Worm (Caenorhabditis elegans) whole organism, L2 larva: Measurements from ENCODE around the gene szy-20.
A peak's percentile ranks its signal among the peaks of the same experiment; 100 is the strongest.

Source experiments
- C34F6.9 ChIP-seq: fragments of 150-350 bp; optimal IDR thresholded peaks from 2 replicates; lab custom pipeline; 2014; ENCODE audit warnings: missing biosample characterization, missing genetic modification characterization
- F13H6.1 ChIP-seq: sonication (generic microtip); optimal IDR thresholded peaks from 2 replicates; lab custom pipeline; 2016; ENCODE audit warnings: missing genetic modification characterization, missing compliant biosample characterization
- Y55F3AM.14 ChIP-seq: fragments of 200-800 bp; sonication (Bioruptor generic); optimal IDR thresholded peaks from 2 replicates; lab custom pipeline; 2018; ENCODE audit warnings: mild to moderate bottlenecking, missing genetic modification characterization, missing compliant biosample characterization
- ZK546.5 ChIP-seq: sonication (generic microtip); optimal IDR thresholded peaks from 2 replicates; lab custom pipeline; 2017; ENCODE audit warnings: missing biosample characterization, missing genetic modification characterization
- alr-1 ChIP-seq: fragments of 150-350 bp; optimal IDR thresholded peaks from 2 replicates; lab custom pipeline; 2014; ENCODE audit warnings: missing biosample characterization, missing genetic modification characterization
- aly-2 ChIP-seq: fragments of 150-350 bp; optimal IDR thresholded peaks from 2 replicates; lab custom pipeline; 2014; ENCODE audit warnings: missing biosample characterization, missing genetic modification characterization
- ama-1 ChIP-seq: fragments of 150-350 bp; optimal IDR thresholded peaks from 2 replicates; lab custom pipeline; 2018; ENCODE audit warnings: inconsistent platforms
- blmp-1 ChIP-seq: sonication (generic microtip); optimal IDR thresholded peaks from 2 replicates; lab custom pipeline; 2017; ENCODE audit warnings: missing genetic modification characterization, mild to moderate bottlenecking, missing compliant biosample characterization, antibody characterized with exemption, moderate library complexity; ENCODE audit not compliant: insufficient read depth
- crh-2 ChIP-seq: sonication (generic microtip); optimal IDR thresholded peaks from 2 replicates; lab custom pipeline; 2017; ENCODE audit warnings: missing biosample characterization, missing genetic modification characterization
- dmd-4 ChIP-seq: sonication (generic microtip); optimal IDR thresholded peaks from 2 replicates; lab custom pipeline; 2017; ENCODE audit warnings: missing biosample characterization, missing genetic modification characterization
- elt-1 ChIP-seq: fragments of 150-350 bp; optimal IDR thresholded peaks from 2 replicates; lab custom pipeline; 2014; ENCODE audit warnings: missing biosample characterization, missing genetic modification characterization
- elt-3 ChIP-seq: sonication (generic microtip); optimal IDR thresholded peaks from 2 replicates; lab custom pipeline; 2017; ENCODE audit warnings: missing biosample characterization, missing genetic modification characterization
- fos-1 ChIP-seq: fragments of 150-350 bp; optimal IDR thresholded peaks from 2 replicates; lab custom pipeline; 2014; ENCODE audit warnings: missing biosample characterization, missing genetic modification characterization
- gmeb-1 ChIP-seq: fragments of 150-350 bp; optimal IDR thresholded peaks from 2 replicates; lab custom pipeline; 2014; ENCODE audit warnings: missing biosample characterization, missing genetic modification characterization
- lin-13 ChIP-seq: fragments of 150-350 bp; optimal IDR thresholded peaks from 2 replicates; lab custom pipeline; 2014; ENCODE audit warnings: missing biosample characterization, missing genetic modification reagents, missing genetic modification characterization
- lin-39 ChIP-seq: fragments of 150-350 bp; optimal IDR thresholded peaks from 2 replicates; lab custom pipeline; 2014; ENCODE audit warnings: missing biosample characterization, missing genetic modification reagents, missing genetic modification characterization
- lsy-2 ChIP-seq, 2 experiments: fragments of 150-350 bp in 1 of 2; sonication (generic microtip) in 1 of 2; optimal IDR thresholded peaks; 2 replicates each; lab custom pipeline; 2014 to 2017; ENCODE audit warnings: missing biosample characterization in 2 of 2, missing genetic modification characterization in 2 of 2
- mab-5 ChIP-seq: fragments of 150-350 bp; optimal IDR thresholded peaks from 2 replicates; lab custom pipeline; 2014; ENCODE audit warnings: missing biosample characterization, missing genetic modification characterization
- mbf-1 ChIP-seq: sonication (generic microtip); optimal IDR thresholded peaks from 2 replicates; lab custom pipeline; 2017; ENCODE audit warnings: missing biosample characterization, missing genetic modification characterization
- mdl-1 ChIP-seq, 2 experiments: fragments of 150-350 bp in 1 of 2; sonication (generic microtip) in 1 of 2; optimal IDR thresholded peaks; 2 replicates each; lab custom pipeline; 2017; ENCODE audit warnings: missing biosample characterization in 2 of 2, missing genetic modification characterization in 2 of 2
- nhr-10 ChIP-seq: sonication (generic microtip); optimal IDR thresholded peaks from 2 replicates; lab custom pipeline; 2017; ENCODE audit warnings: missing biosample characterization, missing genetic modification characterization
- nhr-11 ChIP-seq: fragments of 150-350 bp; optimal IDR thresholded peaks from 2 replicates; lab custom pipeline; 2014; ENCODE audit warnings: missing biosample characterization, missing genetic modification characterization
- nhr-12 ChIP-seq: fragments of 150-350 bp; optimal IDR thresholded peaks from 2 replicates; lab custom pipeline; 2014; ENCODE audit warnings: missing biosample characterization, missing genetic modification characterization
- nhr-129 ChIP-seq: fragments of 150-350 bp; optimal IDR thresholded peaks from 2 replicates; lab custom pipeline; 2014; ENCODE audit warnings: missing biosample characterization, missing genetic modification characterization
- nhr-21 ChIP-seq: fragments of 150-350 bp; optimal IDR thresholded peaks from 2 replicates; lab custom pipeline; 2014; ENCODE audit warnings: missing biosample characterization, missing genetic modification characterization
- nhr-23 ChIP-seq: fragments of 150-350 bp; optimal IDR thresholded peaks from 2 replicates; lab custom pipeline; 2014; ENCODE audit warnings: missing biosample characterization, missing genetic modification reagents, missing genetic modification characterization
- nhr-237 ChIP-seq: fragments of 150-350 bp; optimal IDR thresholded peaks from 2 replicates; lab custom pipeline; 2014; ENCODE audit warnings: missing biosample characterization, missing genetic modification characterization
- nhr-6 ChIP-seq: fragments of 150-350 bp; optimal IDR thresholded peaks from 2 replicates; lab custom pipeline; 2014; ENCODE audit warnings: missing biosample characterization, missing genetic modification characterization
- nhr-77 ChIP-seq: fragments of 150-350 bp; optimal IDR thresholded peaks from 2 replicates; lab custom pipeline; 2014; ENCODE audit warnings: missing biosample characterization, missing genetic modification characterization
- peb-1 ChIP-seq: fragments of 150-350 bp; optimal IDR thresholded peaks from 2 replicates; lab custom pipeline; 2014; ENCODE audit warnings: missing biosample characterization, missing genetic modification characterization
- sem-4 ChIP-seq: fragments of 150-350 bp; optimal IDR thresholded peaks from 2 replicates; lab custom pipeline; 2014; ENCODE audit warnings: missing biosample characterization, missing genetic modification reagents, missing genetic modification characterization
- skn-1 ChIP-seq: sonication (generic microtip); optimal IDR thresholded peaks from 2 replicates; lab custom pipeline; 2017; ENCODE audit warnings: missing biosample characterization, missing genetic modification characterization
- sma-3 ChIP-seq: sonication (generic microtip); optimal IDR thresholded peaks from 2 replicates; lab custom pipeline; 2016; ENCODE audit warnings: missing genetic modification reagents, missing genetic modification characterization, missing compliant biosample characterization
- sma-9 ChIP-seq, 2 experiments: fragments of 150-350 bp in 1 of 2; sonication (generic microtip) in 1 of 2; optimal IDR thresholded peaks; 2 replicates each; lab custom pipeline; 2014 to 2016; ENCODE audit warnings: missing genetic modification characterization in 2 of 2, mild to moderate bottlenecking in 1 of 2, missing biosample characterization in 1 of 2, missing compliant biosample characterization in 1 of 2, missing genetic modification reagents in 1 of 2, moderate library complexity in 1 of 2
- snpc-4 ChIP-seq: fragments of 150-350 bp; optimal IDR thresholded peaks from 2 replicates; lab custom pipeline; 2014; ENCODE audit warnings: missing biosample characterization, missing genetic modification characterization
- unc-55 ChIP-seq: fragments of 150-350 bp; sonication (generic microtip); optimal IDR thresholded peaks from 3 replicates; lab custom pipeline; 2014; ENCODE audit warnings: missing biosample characterization, missing genetic modification reagents, missing genetic modification characterization
- unc-62 ChIP-seq: fragments of 150-350 bp; optimal IDR thresholded peaks from 2 replicates; lab custom pipeline; 2014; ENCODE audit warnings: missing biosample characterization, missing genetic modification reagents, missing genetic modification characterization
- ztf-1 ChIP-seq: fragments of 200-800 bp; sonication (Bioruptor generic); conservative IDR thresholded peaks from 2 replicates; pipeline ENCODE4 v1.3.6; 2022; ENCODE audit warnings: missing genetic modification characterization, missing compliant biosample characterization
- ztf-11 ChIP-seq: sonication (generic microtip); optimal IDR thresholded peaks from 2 replicates; lab custom pipeline; 2017; ENCODE audit warnings: missing biosample characterization, missing genetic modification characterization
- ztf-4 ChIP-seq: fragments of 150-350 bp; optimal IDR thresholded peaks from 2 replicates; lab custom pipeline; 2014; ENCODE audit warnings: missing biosample characterization, missing genetic modification characterization

Gene szy-20

DNA sequence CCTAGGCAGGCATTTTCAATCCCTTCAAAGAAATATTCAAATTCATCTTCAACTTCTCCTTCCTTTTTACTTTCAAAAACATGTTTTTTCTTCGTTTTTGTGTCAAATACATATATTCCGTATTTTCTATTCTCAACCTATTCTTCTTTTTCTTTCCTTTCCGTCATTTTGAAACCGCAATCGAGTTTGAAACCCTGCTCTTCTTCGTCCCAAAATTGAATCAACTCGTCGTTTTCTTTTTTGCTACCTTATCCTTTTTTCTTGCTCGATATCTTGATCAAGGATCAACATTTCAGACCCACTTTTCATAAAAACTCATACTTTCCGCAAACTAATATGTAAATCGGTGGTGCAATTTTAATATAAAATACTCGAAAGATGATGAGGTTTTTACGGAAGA is 24.0 kb downstream of the szy-20 start:
- TF ChIP-seq lin-13 (GFP tag; lab: Kevin White, UChicago), result no peak
- no peak for TF ChIP-seq nhr-11 (tag; lab: Kevin White, UChicago)
- TF ChIP-seq ztf-11, result no peak
- TF ChIP-seq blmp-1, result no peak
- no peak for TF ChIP-seq crh-2 (tag; lab: Kevin White, UChicago)
- no peak for TF ChIP-seq ZK546.5 (tag; lab: Kevin White, UChicago)
- no peak for TF ChIP-seq sma-9 (GFP tag; optimal IDR thresholded peaks at IDR 0.05; lab: Kevin White, UChicago)
- no peak for TF ChIP-seq sma-9 (tag; optimal IDR thresholded peaks at IDR 0.05; lab: Kevin White, UChicago)
- no peak for TF ChIP-seq nhr-10
- no peak for TF ChIP-seq peb-1 (tag; lab: Kevin White, UChicago)
- no peak for TF ChIP-seq Y55F3AM.14 (GFP tag; lab: Kevin White, UChicago)

- peak; percentile 54 for TF ChIP-seq unc-55 (GFP tag; lab: Kevin White, UChicago)
- TF ChIP-seq crh-2 (tag; lab: Kevin White, UChicago), result peak; percentile 2
- peak; percentile 70 for TF ChIP-seq gmeb-1
- TF ChIP-seq lsy-2 (tag; optimal IDR thresholded peaks at IDR 0.05; lab: Kevin White, UChicago), result peak in 1 of 2 experiments; percentile 62
- no peak for TF ChIP-seq nhr-6 (tag; lab: Kevin White, UChicago)
- peak; percentile 51 for TF ChIP-seq C34F6.9
- TF ChIP-seq, all 48 proteins: peak for 5
These were observed 28.7 kb downstream of the szy-20 start, which contains the start of the genes set-17 and T21B10.4 for ce11 chrII:8940362-8940940. TSS of gene set-17 (minus strand) at chrII:8940488. TSS of gene T21B10.4 (plus strand) at chrII:8940894.

DNA sequence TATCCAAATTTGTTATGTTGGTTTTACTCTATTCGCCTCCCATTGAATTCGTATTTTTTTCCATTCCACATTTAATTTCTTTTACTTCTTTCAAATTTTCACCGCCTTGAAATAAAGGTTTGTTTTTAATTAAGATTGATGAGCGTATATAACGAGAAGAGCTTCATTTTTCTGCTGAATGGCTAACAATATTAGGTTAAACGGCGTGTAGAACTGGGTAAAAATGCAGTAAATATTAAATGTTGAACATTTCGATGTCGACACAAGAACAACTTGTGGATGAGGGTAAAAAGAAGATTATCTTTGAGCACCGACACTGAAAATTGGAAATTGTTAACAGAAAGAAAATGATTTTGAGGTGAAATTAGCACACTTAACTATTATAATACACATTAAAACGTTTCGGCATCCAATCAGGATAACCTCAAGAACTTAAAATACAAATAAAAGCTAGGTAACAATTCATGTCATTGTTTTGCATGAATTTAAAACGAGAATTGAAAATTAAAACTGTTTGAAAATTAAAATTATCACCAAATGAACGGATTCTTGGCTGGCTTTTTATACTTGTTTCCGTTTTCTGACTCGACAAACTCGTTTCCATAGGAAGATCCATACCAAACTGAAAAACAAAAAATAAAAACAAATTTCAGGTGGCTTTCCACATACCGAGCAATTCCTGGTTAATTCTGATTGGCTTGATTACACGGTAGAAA is 30.1 kb downstream of the szy-20 start:
- TF ChIP-seq snpc-4 (tag; lab: Kevin White, UChicago) (no peak), Y55F3AM.14 (GFP tag; lab: Kevin White, UChicago) (no peak), fos-1 (tag; lab: Kevin White, UChicago) (no peak), skn-1 (no peak), sma-3 (GFP tag; lab: Kevin White, UChicago) (no peak), alr-1 (tag; lab: Kevin White, UChicago) (no peak), aly-2 (tag; lab: Kevin White, UChicago) (no peak), nhr-237 (tag; lab: Kevin White, UChicago) (no peak), lsy-2 (tag; optimal IDR thresholded peaks at IDR 0.05; lab: Kevin White, UChicago) (no peak), elt-3 (tag; lab: Kevin White, UChicago) (no peak), ztf-4 (tag; lab: Kevin White, UChicago) (no peak)
- TF ChIP-seq, all 48 proteins: peak for 0

DNA sequence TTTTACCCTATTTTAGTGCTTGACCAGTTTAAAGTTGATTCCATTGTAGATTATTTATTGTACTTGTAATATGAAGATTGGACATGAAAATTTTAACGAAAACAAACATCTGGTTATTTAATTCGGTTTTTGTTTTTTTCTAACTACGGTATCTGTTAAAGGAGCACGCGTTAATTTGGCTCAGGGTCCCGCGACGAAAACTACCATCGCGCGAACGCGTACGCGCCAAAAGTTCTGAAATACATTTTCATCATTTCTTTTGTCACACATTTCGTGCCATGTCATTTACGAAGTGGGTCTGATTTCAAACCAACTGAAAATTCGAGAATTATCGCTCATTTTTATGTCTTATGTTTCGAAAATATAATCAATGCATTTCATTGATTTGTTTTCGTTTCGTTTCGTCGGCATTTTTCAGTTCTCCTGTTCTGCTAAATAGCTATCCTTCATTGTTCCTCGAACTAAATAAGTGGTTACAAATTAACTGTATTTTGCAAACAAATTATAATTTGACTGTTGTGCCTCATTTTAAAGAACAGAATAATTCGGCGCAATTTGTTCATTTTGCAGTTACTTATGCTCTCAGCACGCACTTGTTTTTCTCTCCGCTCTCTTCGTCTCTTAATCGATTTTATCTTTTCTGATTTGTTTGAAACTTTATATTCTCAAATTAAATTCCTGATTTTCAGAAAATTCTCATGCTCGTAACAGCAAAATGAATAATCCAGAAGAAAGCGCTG is 35.3 kb downstream of the szy-20 start, which contains the start of gene T21B10.3:
TSS of gene T21B10.3 (plus strand) at position 690 of the 740 bp plus-strand sequence.
- no peak for TF ChIP-seq unc-62 (GFP tag; lab: Kevin White, UChicago)
- no peak for TF ChIP-seq dmd-4 (tag; lab: Kevin White, UChicago)
- TF ChIP-seq mab-5 (tag; lab: Kevin White, UChicago), result no peak
- TF ChIP-seq sma-3 (GFP tag; lab: Kevin White, UChicago), result peak; percentile 10
- no peak for TF ChIP-seq nhr-23 (tag; lab: Kevin White, UChicago)
- TF ChIP-seq gmeb-1, result no peak
- no peak for TF ChIP-seq nhr-6 (tag; lab: Kevin White, UChicago)
- no peak for TF ChIP-seq mdl-1 (tag; optimal IDR thresholded peaks at IDR 0.05; lab: Kevin White, UChicago)
- peak; percentile 67 for TF ChIP-seq lin-13 (GFP tag; lab: Kevin White, UChicago)
- no peak for TF ChIP-seq ZK546.5 (tag; lab: Kevin White, UChicago)
- no peak for TF ChIP-seq blmp-1
- TF ChIP-seq ztf-1, result no peak
- TF ChIP-seq aly-2 (tag; lab: Kevin White, UChicago), result no peak
- TF ChIP-seq elt-3 (tag; lab: Kevin White, UChicago), result no peak
- peak; percentile 5 for TF ChIP-seq unc-55 (GFP tag; lab: Kevin White, UChicago)
- no peak for TF ChIP-seq nhr-11 (tag; lab: Kevin White, UChicago)
- no peak for TF ChIP-seq ztf-11
- TF ChIP-seq sem-4 (tag; lab: Kevin White, UChicago), result no peak
- TF ChIP-seq nhr-21 (tag; lab: Kevin White, UChicago), result peak; percentile 38
- TF ChIP-seq nhr-12 (tag; lab: Kevin White, UChicago), result no peak
- TF ChIP-seq elt-1 (tag; lab: Kevin White, UChicago), result no peak
- TF ChIP-seq C34F6.9, result peak; percentile 10
- TF ChIP-seq sma-9 (GFP tag; optimal IDR thresholded peaks at IDR 0.05; lab: Kevin White, UChicago), result peak; percentile 56
- TF ChIP-seq sma-9 (tag; optimal IDR thresholded peaks at IDR 0.05; lab: Kevin White, UChicago), result no peak
- no peak for TF ChIP-seq peb-1 (tag; lab: Kevin White, UChicago)
- peak; percentile 12 for TF ChIP-seq crh-2 (tag; lab: Kevin White, UChicago)
- TF ChIP-seq lsy-2 (tag; optimal IDR thresholded peaks at IDR 0.05; lab: Kevin White, UChicago), result peak in 1 of 2 experiments; percentile 57
- peak; percentile 42 for TF ChIP-seq ama-1 (lab: Kevin White, UChicago)
- TF ChIP-seq lin-39, result no peak
- TF ChIP-seq ztf-4 (tag; lab: Kevin White, UChicago), result peak; percentile 61
- TF ChIP-seq mbf-1 (tag; lab: Kevin White, UChicago), result no peak
- TF ChIP-seq nhr-77 (tag; lab: Kevin White, UChicago), result no peak
- no peak for TF ChIP-seq nhr-129
- peak; percentile 12 for TF ChIP-seq F13H6.1
- no peak for TF ChIP-seq fos-1 (tag; lab: Kevin White, UChicago)
